Fruit fly (Drosophila melanogaster) whole organism: Measurements from ENCODE around the gene CG34161.

Experiments
- CG8478 ChIP-seq: fragments of >200 bp; optimal IDR thresholded peaks from 2 replicates; lab custom pipeline; 2018; ENCODE audit warnings: inconsistent platforms
- Dll ChIP-seq: fragments of >200 bp; optimal IDR thresholded peaks from 2 replicates; lab custom pipeline; 2017
- EcR ChIP-seq, 2 experiments: fragments of >200 bp; optimal IDR thresholded peaks; 2 replicates each; lab custom pipeline; 2017; ENCODE audit warnings: missing biosample characterization in 2 of 2, missing genetic modification characterization in 2 of 2, missing genetic modification reagents in 2 of 2
- pan ChIP-seq: fragments of >200 bp; optimal IDR thresholded peaks from 2 replicates; lab custom pipeline; 2017
- psq ChIP-seq: fragments of >200 bp; optimal IDR thresholded peaks from 2 replicates; lab custom pipeline; 2017
- usp ChIP-seq: fragments of >200 bp; optimal IDR thresholded peaks from 2 replicates; lab custom pipeline; 2017; ENCODE audit warnings: missing biosample characterization, missing genetic modification characterization, mixed read lengths

DNA sequence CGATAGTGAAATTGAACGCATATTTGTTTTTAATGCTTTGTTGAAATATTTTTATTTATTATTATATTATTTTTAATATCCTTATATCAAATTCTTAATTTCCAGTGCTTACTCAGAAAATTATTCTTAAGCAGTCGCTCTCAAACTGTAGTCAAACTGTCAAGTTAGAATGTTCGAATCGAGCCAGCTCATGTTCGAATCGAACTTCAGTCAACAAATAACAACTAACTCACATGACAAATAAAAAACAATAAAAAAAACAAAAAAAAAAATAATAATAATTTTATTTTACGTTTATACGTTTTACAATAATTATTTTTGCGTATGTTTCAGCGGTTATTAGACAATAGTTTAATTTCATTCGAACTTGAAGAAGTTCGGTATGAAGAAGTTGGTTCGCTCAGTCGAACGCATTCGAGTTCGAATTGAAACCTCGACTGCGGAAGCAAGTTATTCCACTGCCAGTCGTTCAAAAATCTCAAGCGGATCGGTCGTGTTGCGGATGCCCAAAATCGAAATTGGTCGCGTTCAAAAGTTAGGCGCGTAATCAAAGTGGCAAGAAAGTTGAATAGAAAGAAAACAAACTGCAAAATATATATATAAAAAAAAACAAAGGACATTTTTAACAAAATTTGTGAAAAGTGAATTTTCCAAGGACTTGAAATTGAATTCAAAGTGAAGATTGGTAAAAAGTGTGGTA, 36.9 kb downstream of the CG34161 start, which contains the start of gene Trim9:
- TF ChIP-seq CG8478 (lab: Kevin White, UChicago) (no peak), psq (lab: Kevin White, UChicago) (no peak), Dll (lab: Kevin White, UChicago) (no peak), pan (no peak), EcR (GFP tag; optimal IDR thresholded peaks at IDR 0.05; lab: Kevin White, UChicago) (no peak), usp (GFP tag; lab: Kevin White, UChicago) (no peak)
